Fruit fly (Drosophila melanogaster) whole organism, embryonic: ENCODE data around the gene CG13313.

ENCODE experiments used
- ATbp ChIP-seq: fragments of 200-800 bp; sonication (Bioruptor generic); optimal IDR thresholded peaks from 2 replicates; lab custom pipeline; 2017; ENCODE audit warnings: missing biosample characterization, mild to moderate bottlenecking, missing genetic modification characterization, missing genetic modification reagents
- Abd-B ChIP-seq: fragments of 200-800 bp; sonication (Bioruptor generic); optimal IDR thresholded peaks from 2 replicates; lab custom pipeline; 2018; ENCODE audit warnings: missing biosample characterization, mild to moderate bottlenecking, missing genetic modification characterization, moderate library complexity
- Atf6 ChIP-seq: fragments of 200-800 bp; sonication (Bioruptor generic); IDR thresholded peaks from 2 replicates; pipeline ENCODE4 v1.3.6; 2022; ENCODE audit warnings: missing biosample characterization, missing genetic modification characterization
- Bgb ChIP-seq: fragments of 200-800 bp; sonication (Bioruptor generic); IDR thresholded peaks from 2 replicates; pipeline ENCODE4 v1.3.6; 2022; ENCODE audit warnings: missing biosample characterization, missing genetic modification characterization; ENCODE audit not compliant: partially characterized antibody
- Blimp-1 ChIP-seq: fragments of 200-800 bp; sonication (Bioruptor generic); optimal IDR thresholded peaks from 3 replicates; lab custom pipeline; 2018; ENCODE audit warnings: missing biosample characterization, missing genetic modification characterization, mild to moderate bottlenecking, moderate library complexity, missing genetic modification reagents
- BtbVII ChIP-seq: fragments of 200-800 bp; sonication (Bioruptor generic); optimal IDR thresholded peaks from 3 replicates; lab custom pipeline; 2017; ENCODE audit warnings: missing biosample characterization, mild to moderate bottlenecking, missing genetic modification characterization
- CG12942 ChIP-seq: fragments of 200-800 bp; sonication (Bioruptor generic); optimal IDR thresholded peaks from 3 replicates; lab custom pipeline; 2016; ENCODE audit warnings: missing biosample characterization, missing genetic modification characterization
- CG14860 ChIP-seq: fragments of 200-800 bp; sonication (Bioruptor generic); IDR thresholded peaks from 3 replicates; pipeline ENCODE4 v1.3.6; 2022; ENCODE audit warnings: missing biosample characterization, missing genetic modification characterization; ENCODE audit not compliant: partially characterized antibody
- CG14965 ChIP-seq: fragments of 200-800 bp; sonication (Bioruptor generic); optimal IDR thresholded peaks from 2 replicates; lab custom pipeline; 2016; ENCODE audit warnings: missing biosample characterization, missing genetic modification characterization, borderline replicate concordance
- CG15514 ChIP-seq: fragments of 200-800 bp; sonication (Bioruptor generic); optimal IDR thresholded peaks from 3 replicates; lab custom pipeline; 2017; ENCODE audit warnings: missing biosample characterization, missing genetic modification characterization, mild to moderate bottlenecking, moderate library complexity, missing genetic modification reagents
- CG15601 ChIP-seq: fragments of 200-800 bp; sonication (Bioruptor generic); optimal IDR thresholded peaks from 3 replicates; lab custom pipeline; 2019; ENCODE audit warnings: missing biosample characterization, mild to moderate bottlenecking, missing genetic modification characterization, moderate library complexity
- CG17328 ChIP-seq: fragments of 200-800 bp; sonication (Bioruptor generic); IDR thresholded peaks from 2 replicates; pipeline ENCODE4 v1.3.6; 2022; ENCODE audit warnings: missing biosample characterization, missing genetic modification characterization
- CG18619 ChIP-seq: fragments of 200-800 bp; sonication (Bioruptor generic); optimal IDR thresholded peaks from 3 replicates; lab custom pipeline; 2017; ENCODE audit warnings: missing biosample characterization, mild to moderate bottlenecking, missing genetic modification characterization
- CG18764 ChIP-seq: fragments of 200-800 bp; sonication (Bioruptor generic); optimal IDR thresholded peaks from 3 replicates; lab custom pipeline; 2016; ENCODE audit warnings: missing biosample characterization, missing genetic modification characterization
- CG2116 ChIP-seq: fragments of 200-800 bp; sonication (Bioruptor generic); optimal IDR thresholded peaks from 3 replicates; lab custom pipeline; 2018; ENCODE audit warnings: missing biosample characterization, mild to moderate bottlenecking, missing genetic modification characterization
- CG2712 ChIP-seq: fragments of 200-800 bp; optimal IDR thresholded peaks from 3 replicates; lab custom pipeline; 2019; ENCODE audit warnings: missing biosample characterization, mild to moderate bottlenecking, missing genetic modification characterization, moderate library complexity
- CG30020 ChIP-seq: fragments of 200-800 bp; optimal IDR thresholded peaks from 2 replicates; lab custom pipeline; 2019; ENCODE audit warnings: missing biosample characterization, mild to moderate bottlenecking, missing genetic modification characterization, moderate library complexity
- CG30403 ChIP-seq: fragments of 200-800 bp; sonication (Bioruptor generic); optimal IDR thresholded peaks from 3 replicates; lab custom pipeline; 2016; ENCODE audit warnings: missing biosample characterization, missing genetic modification characterization
- CG32532 ChIP-seq: fragments of 200-800 bp; sonication (Bioruptor generic); IDR thresholded peaks from 2 replicates; pipeline ENCODE4 v1.3.6; 2022; ENCODE audit warnings: missing biosample characterization, missing genetic modification characterization
- CG4404 ChIP-seq: fragments of 200-800 bp; sonication (Bioruptor generic); IDR thresholded peaks from 2 replicates; pipeline ENCODE4 v1.3.6; 2022; ENCODE audit warnings: missing biosample characterization, missing genetic modification characterization
- CG6854 ChIP-seq: fragments of 200-800 bp; sonication (Bioruptor generic); optimal IDR thresholded peaks from 3 replicates; lab custom pipeline; 2017; ENCODE audit warnings: missing biosample characterization, mild to moderate bottlenecking, missing genetic modification characterization
- CG8388 ChIP-seq: fragments of 200-800 bp; sonication (Bioruptor generic); optimal IDR thresholded peaks from 2 replicates; lab custom pipeline; 2019; ENCODE audit warnings: missing biosample characterization, mild to moderate bottlenecking, missing genetic modification characterization, moderate library complexity
- CG9727 ChIP-seq: fragments of 200-800 bp; sonication (Bioruptor generic); optimal IDR thresholded peaks from 3 replicates; lab custom pipeline; 2017; ENCODE audit warnings: missing biosample characterization, mild to moderate bottlenecking, missing genetic modification characterization
- CrebB ChIP-seq: fragments of 200-800 bp; sonication (Bioruptor generic); optimal IDR thresholded peaks from 3 replicates; lab custom pipeline; 2018; ENCODE audit warnings: missing biosample characterization, mild to moderate bottlenecking, missing genetic modification characterization
- H2.0 ChIP-seq: fragments of 200-800 bp; sonication (Bioruptor generic); IDR thresholded peaks from 2 replicates; pipeline ENCODE4 v1.3.6; 2022; ENCODE audit warnings: missing biosample characterization, missing genetic modification characterization
- HmgD ChIP-seq: fragments of 200-800 bp; sonication (Bioruptor generic); optimal IDR thresholded peaks from 3 replicates; lab custom pipeline; 2016; ENCODE audit warnings: missing biosample characterization, missing genetic modification characterization
- Hr3 ChIP-seq: fragments of 200-800 bp; sonication (Bioruptor generic); optimal IDR thresholded peaks from 3 replicates; lab custom pipeline; 2016; ENCODE audit warnings: missing biosample characterization, missing genetic modification characterization
- Hr78 ChIP-seq, 2 experiments: fragments of 200-800 bp in 1 of 2; fragments of >200 bp in 1 of 2; sonication (Bioruptor generic) in 1 of 2; optimal IDR thresholded peaks; 2 replicates each; lab custom pipeline; 2017 to 2019; ENCODE audit warnings: missing biosample characterization in 2 of 2, missing genetic modification characterization in 2 of 2, mild to moderate bottlenecking in 1 of 2, moderate library complexity in 1 of 2
- NC2α ChIP-seq: fragments of 200-800 bp; sonication (Bioruptor generic); optimal IDR thresholded peaks from 2 replicates; lab custom pipeline; 2016; ENCODE audit warnings: missing biosample characterization, missing genetic modification characterization
- Scr ChIP-seq: fragments of 200-800 bp; sonication (Bioruptor generic); IDR thresholded peaks from 2 replicates; pipeline ENCODE4 v1.3.6; 2022; ENCODE audit warnings: missing biosample characterization, missing genetic modification characterization; ENCODE audit not compliant: partially characterized antibody
- amos ChIP-seq: fragments of 200-800 bp; sonication (Bioruptor generic); IDR thresholded peaks from 2 replicates; pipeline ENCODE4 v1.3.6; 2022; ENCODE audit warnings: missing biosample characterization, missing genetic modification characterization; ENCODE audit not compliant: partially characterized antibody
- bcd ChIP-seq: fragments of 200-800 bp; sonication (Bioruptor generic); optimal IDR thresholded peaks from 2 replicates; lab custom pipeline; 2017; ENCODE audit warnings: missing biosample characterization, mild to moderate bottlenecking, missing genetic modification characterization
- crp ChIP-seq, 2 experiments: fragments of 200-800 bp; sonication (Bioruptor generic); optimal IDR thresholded peaks; 2 replicates in 1 of 2; 3 replicates in 1 of 2; lab custom pipeline; 2017; ENCODE audit warnings: missing biosample characterization in 2 of 2, missing genetic modification characterization in 2 of 2, mild to moderate bottlenecking in 1 of 2, moderate library complexity in 1 of 2
- da ChIP-seq: fragments of 200-800 bp; sonication (Bioruptor generic); optimal IDR thresholded peaks from 2 replicates; lab custom pipeline; 2016; ENCODE audit warnings: missing biosample characterization, missing genetic modification characterization
- danr ChIP-seq: fragments of 200-800 bp; sonication (Bioruptor generic); IDR thresholded peaks from 2 replicates; pipeline ENCODE4 v1.3.6; 2022; ENCODE audit warnings: missing biosample characterization, missing genetic modification characterization
- gfzf ChIP-seq: fragments of 200-800 bp; sonication (Bioruptor generic); optimal IDR thresholded peaks from 2 replicates; lab custom pipeline; 2016; ENCODE audit warnings: missing biosample characterization, mild to moderate bottlenecking, missing genetic modification characterization, moderate library complexity
- ham ChIP-seq: fragments of 200-800 bp; sonication (Bioruptor generic); IDR thresholded peaks from 2 replicates; pipeline ENCODE4 v1.3.6; 2022; ENCODE audit warnings: missing biosample characterization, missing genetic modification characterization
- jigr1 ChIP-seq: fragments of 200-800 bp; sonication (Bioruptor generic); IDR thresholded peaks from 3 replicates; pipeline ENCODE4 v1.3.6; 2022; ENCODE audit warnings: missing biosample characterization, missing genetic modification characterization
- lilli ChIP-seq: fragments of 200-800 bp; sonication (Bioruptor generic); optimal IDR thresholded peaks from 3 replicates; lab custom pipeline; 2016; ENCODE audit warnings: missing biosample characterization, missing genetic modification characterization
- mirr ChIP-seq: fragments of 200-800 bp; sonication (Bioruptor generic); optimal IDR thresholded peaks from 3 replicates; lab custom pipeline; 2018; ENCODE audit warnings: missing biosample characterization, mild to moderate bottlenecking, missing genetic modification characterization
- mld ChIP-seq: fragments of 200-800 bp; sonication (Bioruptor generic); IDR thresholded peaks from 3 replicates; pipeline ENCODE4 v1.3.6; 2022; ENCODE audit warnings: missing biosample characterization, missing genetic modification characterization; ENCODE audit not compliant: partially characterized antibody
- nerfin-1 ChIP-seq: fragments of 200-800 bp; sonication (Bioruptor generic); optimal IDR thresholded peaks from 3 replicates; lab custom pipeline; 2019; ENCODE audit warnings: missing biosample characterization, mild to moderate bottlenecking, missing genetic modification characterization, moderate library complexity
- pb ChIP-seq: fragments of 200-800 bp; sonication (Bioruptor generic); optimal IDR thresholded peaks from 3 replicates; lab custom pipeline; 2016; ENCODE audit warnings: missing biosample characterization, missing genetic modification characterization
- row ChIP-seq: fragments of 200-800 bp; sonication (Bioruptor generic); IDR thresholded peaks from 3 replicates; pipeline ENCODE4 v1.3.6; 2022; ENCODE audit warnings: missing biosample characterization, missing genetic modification characterization
- sens-2 ChIP-seq: fragments of 200-800 bp; sonication (Bioruptor generic); IDR thresholded peaks from 2 replicates; pipeline ENCODE4 v1.3.6; 2022; ENCODE audit warnings: missing biosample characterization, missing genetic modification characterization
- shn ChIP-seq: fragments of 200-800 bp; sonication (Bioruptor generic); optimal IDR thresholded peaks from 3 replicates; lab custom pipeline; 2016; ENCODE audit warnings: missing biosample characterization, missing genetic modification characterization
- sqz ChIP-seq: fragments of 200-800 bp; sonication (Bioruptor generic); optimal IDR thresholded peaks from 3 replicates; lab custom pipeline; 2018; ENCODE audit warnings: missing biosample characterization, mild to moderate bottlenecking, missing genetic modification characterization
- tgo ChIP-seq: fragments of 200-800 bp; sonication (Bioruptor generic); IDR thresholded peaks from 3 replicates; pipeline ENCODE4 v1.3.6; 2022; ENCODE audit warnings: missing biosample characterization, missing genetic modification characterization
- ttk ChIP-seq: fragments of 200-800 bp; sonication (Bioruptor generic); IDR thresholded peaks from 2 replicates; pipeline ENCODE4 v2.1.2; 2022; ENCODE audit warnings: missing biosample characterization, missing genetic modification characterization
- z ChIP-seq: fragments of 200-800 bp; sonication (Bioruptor generic); IDR thresholded peaks from 3 replicates; pipeline ENCODE4 v1.3.6; 2022; ENCODE audit warnings: missing biosample characterization, missing genetic modification characterization

The CG13313 gene

dm6 chr3L:8920710-8921109 is 37.9 kb upstream of the CG13313 start (continued):
- peak; percentile 6 for TF ChIP-seq CG15601 (tag; lab: Kevin White, UChicago)
- TF ChIP-seq Atf6 (GFP tag; lab: Robert Waterston, UW), result peak; percentile 59
- peak; percentile 13 for TF ChIP-seq CG2116 (GFP tag; lab: Kevin White, UChicago)
- peak; percentile 57 for TF ChIP-seq CG18619 (GFP tag; lab: Kevin White, UChicago)
- peak; percentile 50 for TF ChIP-seq BtbVII (GFP tag; lab: Kevin White, UChicago)
- TF ChIP-seq CG2712 (tag; lab: Kevin White, UChicago), result peak; percentile 75
- TF ChIP-seq CG30403 (GFP tag; lab: Kevin White, UChicago), result peak; percentile 67
- no peak for TF ChIP-seq CG14860 (GFP tag; lab: Robert Waterston, UW)
- TF ChIP-seq NC2α (GFP tag; lab: Kevin White, UChicago), result no peak
- TF ChIP-seq Hr3, result peak; percentile 53
- peak; percentile 35 for TF ChIP-seq nerfin-1 (tag; lab: Kevin White, UChicago)
- TF ChIP-seq jigr1 (GFP tag; lab: Robert Waterston, UW), result no peak
- peak; percentile 14 for TF ChIP-seq CG9727 (GFP tag; lab: Kevin White, UChicago)
- no peak for TF ChIP-seq Abd-B (GFP tag; lab: Kevin White, UChicago)
- TF ChIP-seq CG8388 (GFP tag; lab: Kevin White, UChicago), result peak; percentile 59
- peak; percentile 64 for TF ChIP-seq lilli (GFP tag; lab: Kevin White, UChicago)
- peak; percentile 47; the same call in 1 of the 2 replicates for TF ChIP-seq danr (GFP tag; lab: Robert Waterston, UW)
- no peak for TF ChIP-seq CG30020 (tag; lab: Kevin White, UChicago)
- peak; percentile 57 for TF ChIP-seq CG15514 (GFP tag; lab: Kevin White, UChicago)
- no peak for TF ChIP-seq sqz
- TF ChIP-seq Bgb, result no peak
- peak; percentile 58; the same call in 1 of the 3 replicates for TF ChIP-seq tgo (GFP tag; lab: Robert Waterston, UW)
- TF ChIP-seq CG18764 (GFP tag; lab: Kevin White, UChicago), result no peak
- no peak for TF ChIP-seq mirr (GFP tag; lab: Kevin White, UChicago)
- no peak for TF ChIP-seq da
- peak; percentile 52 for TF ChIP-seq CG4404 (GFP tag; lab: Robert Waterston, UW)
- TF ChIP-seq sens-2 (GFP tag; lab: Robert Waterston, UW), result peak; percentile 22; the same call in 1 of the 2 replicates
- TF ChIP-seq Blimp-1 (GFP tag; lab: Kevin White, UChicago), result peak; percentile 65
- no peak for TF ChIP-seq shn (GFP tag; lab: Kevin White, UChicago)
- peak; percentile 68 for TF ChIP-seq bcd
- no peak; the same call in 1 of the 2 replicates for TF ChIP-seq CG32532 (GFP tag; lab: Robert Waterston, UW)
- no peak for TF ChIP-seq Scr
- no peak for TF ChIP-seq crp (GFP tag; optimal IDR thresholded peaks at IDR 0.05; lab: Kevin White, UChicago)
- no peak for TF ChIP-seq CG14965 (GFP tag; lab: Kevin White, UChicago)
- TF ChIP-seq HmgD, result no peak
- peak; percentile 73 for TF ChIP-seq CG17328 (GFP tag; lab: Robert Waterston, UW)
- TF ChIP-seq amos (GFP tag; lab: Robert Waterston, UW), result no peak
- peak; percentile 45 for TF ChIP-seq pb (GFP tag; lab: Kevin White, UChicago)
- TF ChIP-seq mld (GFP tag; lab: Robert Waterston, UW), result no peak
- TF ChIP-seq z (GFP tag; lab: Robert Waterston, UW), result no peak
- TF ChIP-seq ham, result no peak
- TF ChIP-seq CG12942 (GFP tag; lab: Kevin White, UChicago), result peak; percentile 21
- TF ChIP-seq CG6854, result no peak
- TF ChIP-seq ttk (GFP tag; lab: Robert Waterston, UW), result peak; percentile 74
- peak in 1 of 2 experiments; percentile 18 for TF ChIP-seq Hr78 (GFP tag; optimal IDR thresholded peaks at IDR 0.05; lab: Kevin White, UChicago)
- TF ChIP-seq gfzf (GFP tag; lab: Kevin White, UChicago), result no peak
- peak; percentile 44 for TF ChIP-seq H2.0 (GFP tag; lab: Robert Waterston, UW)
- peak; percentile 71 for TF ChIP-seq ATbp
- TF ChIP-seq CrebB (tag; lab: Kevin White, UChicago), result peak; percentile 27
- peak; percentile 60 for TF ChIP-seq row (GFP tag; lab: Robert Waterston, UW)
